Worm (Caenorhabditis elegans): Measurements from ENCODE around the gene nkat-1.

The nkat-1 gene

ce11 chrX:14175740-14176139 is 35.8 kb upstream of the nkat-1 start, which contains the start of gene C37E2.2:
C37E2.2 (plus strand) TSS chrX:14176040.
- no peak for TF ChIP-seq ztf-3 (GFP tag; optimal IDR thresholded peaks at IDR 0.05)
- TF ChIP-seq madf-10 (tag; optimal IDR thresholded peaks at IDR 0.05) = no peak
- no peak for TF ChIP-seq nhr-179 (tag; optimal IDR thresholded peaks at IDR 0.05)
- no peak for TF ChIP-seq Y95B8A.8 (GFP tag; IDR thresholded peaks at IDR 0.05)
- no peak for TF ChIP-seq attf-3 (GFP tag; conservative IDR thresholded peaks at IDR 0.05)
- TF ChIP-seq efl-1 (GFP tag; optimal IDR thresholded peaks at IDR 0.05) = no peak
- no peak for TF ChIP-seq cebp-1 (GFP tag; IDR thresholded peaks at IDR 0.05)
- no peak for TF ChIP-seq cebp-1 (tag; optimal IDR thresholded peaks at IDR 0.05)
- TF ChIP-seq mxl-1 (tag; optimal IDR thresholded peaks at IDR 0.05) = no peak
- no peak for TF ChIP-seq F57C9.4 (tag; optimal IDR thresholded peaks at IDR 0.05)
- TF ChIP-seq snpc-1.1 (tag; optimal IDR thresholded peaks at IDR 0.05; ENCODE audit: insufficient read depth) = no peak
- TF ChIP-seq snpc-3.4 (tag; optimal IDR thresholded peaks at IDR 0.05) = no peak

- TF ChIP-seq ZK185.1 (tag; optimal IDR thresholded peaks at IDR 0.05; ENCODE audit: poor library complexity, severe bottlenecking) (peak; percentile 1), unc-130 (GFP tag; optimal IDR thresholded peaks at IDR 0.05) (no peak), nhr-27 (tag; optimal IDR thresholded peaks at IDR 0.05) (no peak), ceh-79 (tag; optimal IDR thresholded peaks at IDR 0.05) (no peak), madf-6 (GFP tag; IDR thresholded peaks at IDR 0.05) (no peak), lir-1 (GFP tag; conservative IDR thresholded peaks at IDR 0.05) (no peak), pha-4 (tag; optimal IDR thresholded peaks at IDR 0.05) (peak; percentile 30), ztf-18 (tag; optimal IDR thresholded peaks at IDR 0.05) (peak; percentile 93), nhr-179 (tag; optimal IDR thresholded peaks at IDR 0.05) (no peak), lin-40 (tag; optimal IDR thresholded peaks at IDR 0.05) (peak; percentile 65), let-526 (GFP tag; IDR thresholded peaks at IDR 0.05) (0 out of 2 replicates have a peak, but pooled peaks have one; percentile 51), lin-26 (GFP tag; IDR thresholded peaks at IDR 0.05) (no peak), let-607 (tag; optimal IDR thresholded peaks at IDR 0.05) (peak in 1 of 2 experiments; percentile 15), snpc-4 (GFP tag; optimal IDR thresholded peaks at IDR 0.05) (no peak), snpc-4 (tag; optimal IDR thresholded peaks at IDR 0.05) (peak in 2 of 4 experiments; percentile 24 to 52), K11D2.4 (GFP tag; IDR thresholded peaks at IDR 0.05) (peak; percentile 43; the same call in 1 of the 2 replicates), unc-62 (GFP tag; optimal IDR thresholded peaks at IDR 0.05) (no peak)
These were observed 33.9 kb upstream of the nkat-1 start, which contains the start of gene idhb-1 for ce11 chrX:14173850-14174249. idhb-1 (minus strand) TSS chrX:14174063.

ce11 chrX:14169569-14170031 is 29.7 kb upstream of the nkat-1 start, which contains the start of gene sym-4:
sym-4 (minus strand) TSS chrX:14169619.
- TF ChIP-seq ceh-27 (GFP tag; optimal IDR thresholded peaks at IDR 0.05) (peak; percentile 86), ccch-3 (GFP tag; optimal IDR thresholded peaks at IDR 0.05) (no peak), snpc-4 (GFP tag; optimal IDR thresholded peaks at IDR 0.05) (no peak), snpc-4 (tag; optimal IDR thresholded peaks at IDR 0.05) (peak; percentile 4 to 79 (median 66)), repo-1 (tag; optimal IDR thresholded peaks at IDR 0.05) (peak; percentile 54), ztf-18 (tag; optimal IDR thresholded peaks at IDR 0.05) (peak; percentile 87), F55B11.4 (tag; optimal IDR thresholded peaks at IDR 0.05; ENCODE audit: borderline replicate concordance, insufficient read depth) (no peak), madf-8 (GFP tag; conservative IDR thresholded peaks at IDR 0.05) (no peak), efl-1 (GFP tag; optimal IDR thresholded peaks at IDR 0.05) (peak; percentile 12), attf-3 (GFP tag; conservative IDR thresholded peaks at IDR 0.05) (no peak), madf-3 (GFP tag; IDR thresholded peaks at IDR 0.05) (no peak), F10E7.11 (tag; optimal IDR thresholded peaks at IDR 0.05) (no peak), lin-54 (GFP tag; optimal IDR thresholded peaks at IDR 0.05) (peak; percentile 66), attf-5 (GFP tag; optimal IDR thresholded peaks at IDR 0.05) (peak; percentile 98), ekl-4 (GFP tag; IDR thresholded peaks at IDR 0.05) (peak; percentile 92), F57A8.1 (GFP tag; optimal IDR thresholded peaks at IDR 0.05) (no peak), bed-1 (GFP tag; IDR thresholded peaks at IDR 0.05) (no peak), F33H1.4 (GFP tag; IDR thresholded peaks at IDR 0.05) (no peak), ceh-58 (GFP tag; IDR thresholded peaks at IDR 0.05) (no peak), ceh-79 (tag; optimal IDR thresholded peaks at IDR 0.05) (no peak), somi-1 (GFP tag; optimal IDR thresholded peaks at IDR 0.05) (peak; percentile 69), nhr-90 (tag; optimal IDR thresholded peaks at IDR 0.05) (peak; percentile 91), K12H6.12 (tag; optimal IDR thresholded peaks at IDR 0.05) (peak; percentile 85)

Measured in whole organism, young adult.